Fruit fly (Drosophila melanogaster) S2 (cell line): ENCODE measurements around the gene CG14624.

Source experiments
- CG8478 ChIP-seq: fragments of >200 bp; optimal IDR thresholded peaks from 2 replicates; lab custom pipeline; 2018
- CTCF ChIP-seq, 2 experiments: fragments of >200 bp; optimal IDR thresholded peaks; 2 replicates each; lab custom pipeline; 2018

- TF ChIP-seq CTCF (optimal IDR thresholded peaks at IDR 0.05; lab: Kevin White, UChicago) (no peak), CG8478 (lab: Kevin White, UChicago) (no peak)
Measured at dm6 chrX:1197862-1198261, 8.7 kb upstream of the CG14624 start.
